Worm (Caenorhabditis elegans) whole organism, midembryonic: ENCODE results near the gene fbxa-153.

Experiments used
- T22C8.4 ChIP-seq: fragments of 200-800 bp; sonication (Bioruptor generic); IDR thresholded peaks from 2 replicates; pipeline ENCODE4 v1.3.6; 2022; ENCODE audit warnings: missing genetic modification characterization, missing compliant biosample characterization
- cog-1 ChIP-seq: sonication (generic microtip); optimal IDR thresholded peaks from 2 replicates; lab custom pipeline; 2016; ENCODE audit warnings: missing genetic modification characterization, missing compliant biosample characterization
- flt-1 ChIP-seq: fragments of 200-800 bp; sonication (Bioruptor generic); IDR thresholded peaks from 2 replicates; pipeline ENCODE4 v1.3.6; 2022; ENCODE audit warnings: missing genetic modification characterization, missing compliant biosample characterization
- klf-2 ChIP-seq: fragments of 200-800 bp; sonication (Bioruptor generic); conservative IDR thresholded peaks from 2 replicates; pipeline ENCODE4 v1.3.6; 2022; ENCODE audit warnings: missing genetic modification reagents, missing genetic modification characterization, missing compliant biosample characterization
- med-1 ChIP-seq: sonication (generic microtip); optimal IDR thresholded peaks from 2 replicates; lab custom pipeline; 2017; ENCODE audit warnings: missing genetic modification characterization, mild to moderate bottlenecking, missing compliant biosample characterization, antibody characterized with exemption, missing genetic modification reagents; ENCODE audit not compliant: insufficient read depth
- ref-1 ChIP-seq: fragments of 200-800 bp; sonication (Bioruptor generic); conservative IDR thresholded peaks from 2 replicates; pipeline ENCODE4 v1.3.6; 2022; ENCODE audit warnings: missing genetic modification reagents, missing genetic modification characterization, missing compliant biosample characterization
- tab-1 ChIP-seq: fragments of 200-800 bp; sonication (Bioruptor generic); IDR thresholded peaks from 2 replicates; pipeline ENCODE4 v1.3.6; 2022; ENCODE audit warnings: missing genetic modification characterization, missing compliant biosample characterization
- ztf-23 ChIP-seq: fragments of 200-800 bp; sonication (Bioruptor generic); IDR thresholded peaks from 2 replicates; pipeline ENCODE4 v1.3.6; 2022; ENCODE audit warnings: missing genetic modification reagents, missing genetic modification characterization, missing compliant biosample characterization
- ztf-29 ChIP-seq: fragments of 200-800 bp; sonication (Bioruptor generic); IDR thresholded peaks from 2 replicates; pipeline ENCODE4 v1.3.6; 2022; ENCODE audit warnings: missing genetic modification reagents, missing genetic modification characterization, missing compliant biosample characterization

DNA sequence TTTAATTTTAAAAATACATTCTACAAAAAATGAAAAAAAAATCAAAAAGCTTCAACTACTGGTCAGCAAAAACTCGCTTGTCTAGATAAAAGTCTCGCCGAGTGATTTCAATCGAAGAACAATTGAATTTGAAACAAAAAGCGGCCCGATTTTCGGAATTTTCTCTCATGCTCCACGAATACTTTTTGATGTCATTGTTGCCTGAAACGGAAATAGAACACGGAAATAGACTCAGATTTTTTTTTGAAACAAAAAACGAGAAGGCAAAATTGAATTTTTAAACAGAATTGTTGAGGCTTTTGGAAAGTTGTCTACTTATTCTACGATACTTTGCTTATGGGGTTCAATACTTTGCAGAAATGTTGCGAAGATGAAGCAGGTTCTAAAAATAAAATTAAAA is 46.7 kb downstream of the fbxa-153 start:
- no peak for TF ChIP-seq flt-1
- no peak for TF ChIP-seq tab-1 (GFP tag; lab: Robert Waterston, UW)
- TF ChIP-seq cog-1 (tag; lab: Kevin White, UChicago) = no peak
- TF ChIP-seq med-1 (GFP tag; lab: Kevin White, UChicago) = no peak
- TF ChIP-seq T22C8.4 (GFP tag; lab: Robert Waterston, UW) = no peak
- no peak for TF ChIP-seq ref-1 (GFP tag; lab: Robert Waterston, UW)
- TF ChIP-seq klf-2 (GFP tag; lab: Robert Waterston, UW) = no peak
- no peak for TF ChIP-seq ztf-23 (GFP tag; lab: Robert Waterston, UW)
- no peak for TF ChIP-seq ztf-29
